Worm (Caenorhabditis elegans): ENCODE data around the gene mrck-1.

DNA sequence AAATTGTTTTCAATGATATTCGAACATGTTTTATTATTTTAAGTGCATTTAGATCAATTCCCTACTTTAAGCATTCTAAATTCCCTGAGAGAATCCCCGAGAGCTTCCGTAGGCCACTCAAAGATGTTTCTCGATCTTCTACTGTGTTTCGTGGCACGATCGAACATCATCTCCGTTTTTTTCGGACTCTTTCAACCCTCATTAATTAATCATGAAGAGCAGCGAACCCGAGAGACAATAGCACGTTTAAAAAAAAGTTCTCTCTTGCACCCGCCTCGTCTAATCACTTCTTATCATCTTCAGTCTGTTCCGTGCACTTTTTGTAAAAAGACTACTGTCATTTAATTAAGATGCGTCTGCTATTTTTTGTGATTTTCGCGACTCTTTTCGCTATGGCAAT lies 21.5 kb upstream of the mrck-1 start, which contains the start of gene K12B6.11:
- TF ChIP-seq nhr-12 (tag; optimal IDR thresholded peaks at IDR 0.05) (no peak), snpc-4 (tag; optimal IDR thresholded peaks at IDR 0.05) (no peak), pha-4 (tag; optimal IDR thresholded peaks at IDR 0.05) (no peak), zip-8 (tag; optimal IDR thresholded peaks at IDR 0.05) (no peak), nhr-76 (tag; optimal IDR thresholded peaks at IDR 0.05) (no peak), drap-1 (GFP tag; optimal IDR thresholded peaks at IDR 0.05) (no peak), unc-62 (GFP tag; optimal IDR thresholded peaks at IDR 0.05) (no peak), lin-13 (tag; optimal IDR thresholded peaks at IDR 0.05) (no peak), elt-1 (tag; optimal IDR thresholded peaks at IDR 0.05; ENCODE audit: borderline replicate concordance, insufficient read depth) (no peak), lsy-2 (tag; optimal IDR thresholded peaks at IDR 0.05) (no peak)
